Worm (Caenorhabditis elegans) whole organism, L1 larva: ENCODE measurements around the gene F47B7.2.

Experiments
- C04F5.9 ChIP-seq: sonication (generic microtip); optimal IDR thresholded peaks from 2 replicates; lab custom pipeline; 2016; ENCODE audit warnings: missing genetic modification characterization, missing compliant biosample characterization
- C16A3.4 ChIP-seq: fragments of 150-350 bp; optimal IDR thresholded peaks from 2 replicates; lab custom pipeline; 2014; ENCODE audit warnings: missing biosample characterization, missing genetic modification characterization
- C34B4.2 ChIP-seq: sonication (generic microtip); optimal IDR thresholded peaks from 2 replicates; lab custom pipeline; 2017; ENCODE audit warnings: mild to moderate bottlenecking, missing genetic modification characterization, missing compliant biosample characterization
- Y116A8C.19 ChIP-seq: sonication (generic microtip); optimal IDR thresholded peaks from 2 replicates; lab custom pipeline; 2016; ENCODE audit warnings: missing compliant biosample characterization, missing genetic modification characterization, borderline replicate concordance
- alr-1 ChIP-seq: fragments of 200-800 bp; sonication (Bioruptor generic); optimal IDR thresholded peaks from 2 replicates; lab custom pipeline; 2018; ENCODE audit warnings: borderline replicate concordance, mild to moderate bottlenecking, missing genetic modification characterization, missing compliant biosample characterization
- aly-2 ChIP-seq: fragments of 150-350 bp; optimal IDR thresholded peaks from 2 replicates; lab custom pipeline; 2014; ENCODE audit warnings: missing biosample characterization, missing genetic modification characterization
- blmp-1 ChIP-seq: fragments of 150-350 bp; optimal IDR thresholded peaks from 2 replicates; lab custom pipeline; 2014; ENCODE audit warnings: missing biosample characterization, missing genetic modification characterization
- ceh-8 ChIP-seq: fragments of 200-800 bp; sonication (Bioruptor generic); optimal IDR thresholded peaks from 2 replicates; lab custom pipeline; 2018; ENCODE audit warnings: mild to moderate bottlenecking, missing genetic modification characterization, moderate library complexity, missing compliant biosample characterization
- ceh-82 ChIP-seq, 3 experiments: fragments of 150-350 bp in 1 of 3; sonication (generic microtip) in 2 of 3; optimal IDR thresholded peaks; 2 replicates each; lab custom pipeline; 2014 to 2017; ENCODE audit warnings: missing biosample characterization in 3 of 3, missing genetic modification characterization in 3 of 3
- ceh-90 ChIP-seq: sonication (generic microtip); optimal IDR thresholded peaks from 2 replicates; lab custom pipeline; 2016; ENCODE audit warnings: missing genetic modification characterization, missing compliant biosample characterization
- ces-1 ChIP-seq: fragments of 150-350 bp; optimal IDR thresholded peaks from 2 replicates; lab custom pipeline; 2014; ENCODE audit warnings: missing biosample characterization, missing genetic modification reagents, missing genetic modification characterization
- dpl-1 ChIP-seq, 3 experiments: fragments of 150-350 bp in 2 of 3; sonication (generic microtip) in 1 of 3; optimal IDR thresholded peaks; 2 replicates each; lab custom pipeline; 2014 to 2017; ENCODE audit warnings: missing biosample characterization in 3 of 3, missing genetic modification characterization in 3 of 3, missing genetic modification reagents in 3 of 3
- dsc-1 ChIP-seq: sonication (generic microtip); optimal IDR thresholded peaks from 2 replicates; lab custom pipeline; 2016; ENCODE audit warnings: mild to moderate bottlenecking, missing genetic modification characterization, missing compliant biosample characterization
- efl-3 ChIP-seq: fragments of 200-800 bp; sonication (Bioruptor generic); optimal IDR thresholded peaks from 2 replicates; lab custom pipeline; 2018; ENCODE audit warnings: mild to moderate bottlenecking, missing genetic modification characterization, missing compliant biosample characterization
- egl-13 ChIP-seq: sonication (generic microtip); optimal IDR thresholded peaks from 2 replicates; lab custom pipeline; 2016; ENCODE audit warnings: missing genotype, missing genetic modification reagents, missing genetic modification characterization, missing compliant biosample characterization
- elt-2 ChIP-seq: sonication (generic microtip); optimal IDR thresholded peaks from 2 replicates; lab custom pipeline; 2016; ENCODE audit warnings: missing genetic modification characterization, mild to moderate bottlenecking, inconsistent platforms, missing compliant biosample characterization, missing genetic modification reagents
- ets-5 ChIP-seq: fragments of 200-800 bp; sonication (Bioruptor generic); IDR thresholded peaks from 2 replicates; pipeline ENCODE4 v1.3.6; 2022; ENCODE audit warnings: missing genetic modification characterization, missing compliant biosample characterization
- fkh-10 ChIP-seq: sonication (generic microtip); optimal IDR thresholded peaks from 2 replicates; lab custom pipeline; 2017; ENCODE audit warnings: missing biosample characterization, missing genetic modification reagents, missing genetic modification characterization
- fkh-4 ChIP-seq: sonication (generic microtip); optimal IDR thresholded peaks from 2 replicates; lab custom pipeline; 2016; ENCODE audit warnings: missing compliant biosample characterization, missing genetic modification characterization, borderline replicate concordance
- fkh-8 ChIP-seq: sonication (generic microtip); optimal IDR thresholded peaks from 2 replicates; lab custom pipeline; 2016; ENCODE audit warnings: mild to moderate bottlenecking, missing genetic modification characterization, missing compliant biosample characterization
- hlh-17 ChIP-seq: fragments of 200-800 bp; sonication (Bioruptor generic); optimal IDR thresholded peaks from 2 replicates; lab custom pipeline; 2018; ENCODE audit warnings: missing genetic modification characterization, mild to moderate bottlenecking, missing compliant biosample characterization, moderate library complexity, borderline replicate concordance
- hlh-4 ChIP-seq: sonication (generic microtip); optimal IDR thresholded peaks from 2 replicates; lab custom pipeline; 2016; ENCODE audit warnings: mild to moderate bottlenecking, missing genetic modification characterization, missing compliant biosample characterization
- hpl-2 ChIP-seq: fragments of 150-350 bp; optimal IDR thresholded peaks from 2 replicates; lab custom pipeline; 2014; ENCODE audit warnings: missing biosample characterization, missing genetic modification reagents, missing genetic modification characterization
- irx-1 ChIP-seq: sonication (generic microtip); optimal IDR thresholded peaks from 2 replicates; lab custom pipeline; 2016; ENCODE audit warnings: missing genetic modification characterization, missing compliant biosample characterization
- lin-15B ChIP-seq: fragments of 150-350 bp; sonication (generic microtip); optimal IDR thresholded peaks from 3 replicates; lab custom pipeline; 2014; ENCODE audit warnings: missing biosample characterization, missing genetic modification characterization
- lin-39 ChIP-seq: fragments of 150-350 bp; optimal IDR thresholded peaks from 2 replicates; lab custom pipeline; 2014; ENCODE audit warnings: missing biosample characterization, missing genetic modification reagents, missing genetic modification characterization
- lir-3 ChIP-seq: sonication (generic microtip); optimal IDR thresholded peaks from 2 replicates; lab custom pipeline; 2016; ENCODE audit warnings: mild to moderate bottlenecking, missing genetic modification characterization, moderate library complexity, missing compliant biosample characterization; ENCODE audit not compliant: poor library complexity
- lsy-2 ChIP-seq, 2 experiments: fragments of 150-350 bp; optimal IDR thresholded peaks; 2 replicates each; lab custom pipeline; 2014; ENCODE audit warnings: missing biosample characterization in 2 of 2, missing genetic modification characterization in 2 of 2
- mef-2 ChIP-seq: fragments of 150-350 bp; optimal IDR thresholded peaks from 2 replicates; lab custom pipeline; 2014; ENCODE audit warnings: missing biosample characterization, missing genetic modification characterization
- mep-1 ChIP-seq: fragments of 150-350 bp; optimal IDR thresholded peaks from 2 replicates; lab custom pipeline; 2014; ENCODE audit warnings: missing biosample characterization, missing genetic modification characterization
- nhr-12 ChIP-seq: sonication (generic microtip); optimal IDR thresholded peaks from 2 replicates; lab custom pipeline; 2017; ENCODE audit warnings: missing biosample characterization, missing genetic modification characterization
- nhr-19 ChIP-seq: fragments of 200-800 bp; sonication (Bioruptor generic); conservative IDR thresholded peaks from 2 replicates; pipeline ENCODE4 v1.3.6; 2022; ENCODE audit warnings: missing genetic modification characterization, missing compliant biosample characterization
- nhr-20 ChIP-seq: sonication (generic microtip); optimal IDR thresholded peaks from 2 replicates; lab custom pipeline; 2016; ENCODE audit warnings: mild to moderate bottlenecking, missing genetic modification characterization, missing compliant biosample characterization
- nhr-71 ChIP-seq: sonication (generic microtip); optimal IDR thresholded peaks from 2 replicates; lab custom pipeline; 2016; ENCODE audit warnings: mild to moderate bottlenecking, missing genetic modification characterization, moderate library complexity, missing compliant biosample characterization
- nhr-77 ChIP-seq: fragments of 150-350 bp; optimal IDR thresholded peaks from 2 replicates; lab custom pipeline; 2014; ENCODE audit warnings: missing biosample characterization, missing genetic modification characterization
- nhr-84 ChIP-seq: sonication (generic microtip); optimal IDR thresholded peaks from 2 replicates; lab custom pipeline; 2017; ENCODE audit warnings: missing biosample characterization, missing genetic modification characterization
- pag-3 ChIP-seq: sonication (generic microtip); optimal IDR thresholded peaks from 2 replicates; lab custom pipeline; 2017; ENCODE audit warnings: missing genetic modification characterization, mild to moderate bottlenecking, missing compliant biosample characterization, antibody characterized with exemption, borderline replicate concordance; ENCODE audit not compliant: insufficient read depth
- pax-3 ChIP-seq: fragments of 200-800 bp; sonication (Bioruptor generic); optimal IDR thresholded peaks from 2 replicates; lab custom pipeline; 2018; ENCODE audit warnings: mild to moderate bottlenecking, missing genetic modification characterization, moderate library complexity, missing compliant biosample characterization
- rnt-1 ChIP-seq: sonication (generic microtip); optimal IDR thresholded peaks from 2 replicates; lab custom pipeline; 2016; ENCODE audit warnings: mild to moderate bottlenecking, missing genetic modification characterization, moderate library complexity, missing compliant biosample characterization
- snpc-4 ChIP-seq: fragments of 150-350 bp; optimal IDR thresholded peaks from 2 replicates; lab custom pipeline; 2014; ENCODE audit warnings: missing biosample characterization, missing genetic modification characterization
- sox-4 ChIP-seq: sonication (generic microtip); optimal IDR thresholded peaks from 2 replicates; lab custom pipeline; 2016; ENCODE audit warnings: missing genetic modification characterization, missing compliant biosample characterization
- sptf-1 ChIP-seq: fragments of 150-350 bp; optimal IDR thresholded peaks from 2 replicates; lab custom pipeline; 2014; ENCODE audit warnings: missing biosample characterization, missing genetic modification characterization
- sup-37 ChIP-seq: fragments of 200-800 bp; sonication (Bioruptor generic); optimal IDR thresholded peaks from 2 replicates; lab custom pipeline; 2018; ENCODE audit warnings: mild to moderate bottlenecking, missing genetic modification characterization, missing compliant biosample characterization
- tbx-2 ChIP-seq: sonication (generic microtip); optimal IDR thresholded peaks from 2 replicates; lab custom pipeline; 2016; ENCODE audit warnings: missing genetic modification characterization, missing compliant biosample characterization
- unc-130 ChIP-seq: fragments of 150-350 bp; optimal IDR thresholded peaks from 2 replicates; lab custom pipeline; 2017; ENCODE audit warnings: missing biosample characterization, missing genetic modification characterization, inconsistent platforms
- unc-62 ChIP-seq: fragments of 150-350 bp; optimal IDR thresholded peaks from 2 replicates; lab custom pipeline; 2014; ENCODE audit warnings: missing biosample characterization, missing genetic modification reagents, missing genetic modification characterization
- unc-86 ChIP-seq: sonication (generic microtip); optimal IDR thresholded peaks from 2 replicates; lab custom pipeline; 2016; ENCODE audit warnings: missing genetic modification characterization, missing compliant biosample characterization
- unc-98 ChIP-seq: fragments of 200-800 bp; sonication (Bioruptor generic); IDR thresholded peaks from 2 replicates; pipeline ENCODE4 v1.3.6; 2022; ENCODE audit warnings: missing genetic modification characterization, missing compliant biosample characterization
- vab-15 ChIP-seq: sonication (generic microtip); optimal IDR thresholded peaks from 2 replicates; lab custom pipeline; 2017; ENCODE audit warnings: missing genotype, mild to moderate bottlenecking, missing genetic modification characterization, missing compliant biosample characterization
- xbp-1 ChIP-seq: sonication (generic microtip); optimal IDR thresholded peaks from 2 replicates; lab custom pipeline; 2016; ENCODE audit warnings: missing genetic modification characterization, missing compliant biosample characterization
- zip-4 ChIP-seq: fragments of 200-800 bp; sonication (Bioruptor generic); optimal IDR thresholded peaks from 2 replicates; lab custom pipeline; 2018; ENCODE audit warnings: mild to moderate bottlenecking, missing genetic modification characterization, moderate library complexity, missing compliant biosample characterization
- ztf-4 ChIP-seq: fragments of 150-350 bp; optimal IDR thresholded peaks from 2 replicates; lab custom pipeline; 2014; ENCODE audit warnings: missing biosample characterization, missing genetic modification characterization

Gene F47B7.2

DNA sequence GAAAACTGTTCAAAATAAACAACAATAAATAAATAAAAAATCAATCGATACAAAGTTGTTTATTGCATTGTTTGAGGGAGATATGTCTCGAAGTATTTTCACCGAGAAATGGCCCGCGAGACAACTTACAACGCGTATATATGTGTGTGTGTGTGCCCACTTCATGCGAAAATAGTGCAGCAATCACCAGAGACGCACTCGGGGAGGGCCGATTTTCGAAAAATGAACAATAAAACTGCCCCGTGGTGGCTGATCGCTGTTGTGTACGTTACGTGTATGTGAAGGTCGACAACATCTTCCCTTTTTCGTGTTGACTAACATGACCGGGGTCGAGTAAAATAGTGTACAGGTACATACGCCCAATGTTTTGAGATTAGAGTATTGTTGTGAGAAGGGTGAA is 15.9 kb downstream of the F47B7.2 start (continued):
- TF ChIP-seq xbp-1 = peak; percentile 56
- TF ChIP-seq unc-98 (GFP tag; lab: Robert Waterston, UW) = no peak
- TF ChIP-seq dsc-1 = no peak
- TF ChIP-seq C16A3.4 = peak; percentile 80
- peak; percentile 56 for TF ChIP-seq lir-3
- TF ChIP-seq ets-5 = no peak
- TF ChIP-seq C34B4.2 (tag; lab: Kevin White, UChicago) = no peak
- no peak for TF ChIP-seq hlh-4 (tag; lab: Kevin White, UChicago)
- no peak for TF ChIP-seq sox-4 (tag; lab: Kevin White, UChicago)
- no peak for TF ChIP-seq sup-37
- no peak for TF ChIP-seq fkh-8 (tag; lab: Kevin White, UChicago)
- TF ChIP-seq tbx-2 (tag; lab: Kevin White, UChicago) = peak; percentile 70
- peak; percentile 76 for TF ChIP-seq blmp-1
- no peak for TF ChIP-seq unc-62 (GFP tag; lab: Kevin White, UChicago)
- TF ChIP-seq fkh-4 (tag; lab: Kevin White, UChicago) = no peak
- peak; percentile 54 for TF ChIP-seq mep-1
- TF ChIP-seq C04F5.9 (tag; lab: Kevin White, UChicago) = no peak
- peak; percentile 41 for TF ChIP-seq vab-15 (tag; lab: Kevin White, UChicago)
- TF ChIP-seq irx-1 (tag; lab: Kevin White, UChicago) = peak; percentile 65
- no peak for TF ChIP-seq sptf-1 (tag; lab: Kevin White, UChicago)
- TF ChIP-seq ceh-90 (tag; lab: Kevin White, UChicago) = no peak
- TF ChIP-seq Y116A8C.19 (tag; lab: Kevin White, UChicago) = no peak
- peak in 2 of 3 experiments; percentile 2 to 18 for TF ChIP-seq dpl-1 (GFP tag; optimal IDR thresholded peaks at IDR 0.05; lab: Kevin White, UChicago)
- TF ChIP-seq unc-86 (tag; lab: Kevin White, UChicago) = no peak
- no peak for TF ChIP-seq pag-3 (tag; lab: Kevin White, UChicago)
- peak; percentile 28 for TF ChIP-seq zip-4
- TF ChIP-seq unc-130 (tag; lab: Kevin White, UChicago) = peak; percentile 29
- TF ChIP-seq hpl-2 = no peak
- TF ChIP-seq egl-13 = no peak
- TF ChIP-seq rnt-1 (tag; lab: Kevin White, UChicago) = peak; percentile 39
- TF ChIP-seq nhr-77 = no peak
- no peak for TF ChIP-seq aly-2
- TF ChIP-seq fkh-10 = no peak
- no peak for TF ChIP-seq hlh-17 (GFP tag; lab: Kevin White, UChicago)
- peak; percentile 18 for TF ChIP-seq efl-3
- no peak for TF ChIP-seq pax-3 (tag; lab: Kevin White, UChicago)
- TF ChIP-seq ces-1 (GFP tag; lab: Kevin White, UChicago) = no peak
- no peak for TF ChIP-seq lin-15B (tag; lab: Kevin White, UChicago)
- TF ChIP-seq nhr-84 (tag; lab: Kevin White, UChicago) = no peak
- peak; percentile 87 for TF ChIP-seq nhr-71 (tag; lab: Kevin White, UChicago)
- peak; percentile 87 for TF ChIP-seq nhr-20 (tag; lab: Kevin White, UChicago)
- no peak for TF ChIP-seq mef-2
- no peak for TF ChIP-seq alr-1 (tag; lab: Kevin White, UChicago)
- no peak for TF ChIP-seq nhr-12 (tag; lab: Kevin White, UChicago)
- no peak for TF ChIP-seq lin-39
- no peak for TF ChIP-seq ceh-8
- TF ChIP-seq nhr-19 (GFP tag; lab: Robert Waterston, UW) = peak; percentile 72
- no peak for TF ChIP-seq elt-2 (tag; lab: Kevin White, UChicago)
- peak; percentile 16 for TF ChIP-seq ztf-4 (tag; lab: Kevin White, UChicago)
- TF ChIP-seq lsy-2 (tag; optimal IDR thresholded peaks at IDR 0.05; lab: Kevin White, UChicago) = peak; percentile 46 to 47
- peak in 2 of 3 experiments; percentile 1 to 20 for TF ChIP-seq ceh-82 (tag; optimal IDR thresholded peaks at IDR 0.05; lab: Kevin White, UChicago)
- no peak for TF ChIP-seq snpc-4 (tag; lab: Kevin White, UChicago)
